Worm (Caenorhabditis elegans) whole organism, early embryonic: ENCODE results near the gene F47B8.5.
A peak's percentile ranks its signal among the peaks of the same experiment; 100 is the strongest.

Experiments used
- B0310.2 ChIP-seq: sonication (generic microtip); optimal IDR thresholded peaks from 2 replicates; lab custom pipeline; 2016; ENCODE audit warnings: mild to moderate bottlenecking, missing genetic modification characterization, missing compliant biosample characterization
- F13C5.2 ChIP-seq: sonication (generic microtip); optimal IDR thresholded peaks from 2 replicates; lab custom pipeline; 2017; ENCODE audit warnings: mild to moderate bottlenecking, missing genetic modification characterization, inconsistent platforms, missing compliant biosample characterization
- aly-1 ChIP-seq: sonication (generic microtip); optimal IDR thresholded peaks from 2 replicates; lab custom pipeline; 2016; ENCODE audit warnings: missing genetic modification characterization, missing compliant biosample characterization
- ama-1 ChIP-seq: fragments of 150-350 bp; optimal IDR thresholded peaks from 2 replicates; lab custom pipeline; 2014
- ceh-13 ChIP-seq: fragments of 200-800 bp; sonication (Bioruptor generic); optimal IDR thresholded peaks from 2 replicates; lab custom pipeline; 2018; ENCODE audit warnings: mild to moderate bottlenecking, missing genetic modification characterization, missing compliant biosample characterization
- ceh-36 ChIP-seq: sonication (generic microtip); optimal IDR thresholded peaks from 2 replicates; lab custom pipeline; 2016; ENCODE audit warnings: missing genetic modification characterization, inconsistent platforms, missing compliant biosample characterization
- ets-7 ChIP-seq: sonication (generic microtip); optimal IDR thresholded peaks from 2 replicates; lab custom pipeline; 2016; ENCODE audit warnings: missing genotype, missing genetic modification characterization, missing compliant biosample characterization
- flt-1 ChIP-seq: fragments of 200-800 bp; sonication (Bioruptor generic); IDR thresholded peaks from 2 replicates; pipeline ENCODE4 v1.3.6; 2022; ENCODE audit warnings: missing genetic modification characterization, missing compliant biosample characterization
- hmbx-1 ChIP-seq: sonication (generic microtip); optimal IDR thresholded peaks from 2 replicates; lab custom pipeline; 2016; ENCODE audit warnings: mild to moderate bottlenecking, missing genetic modification characterization, missing compliant biosample characterization
- hmg-4 ChIP-seq: fragments of 200-800 bp; sonication (Bioruptor generic); optimal IDR thresholded peaks from 2 replicates; lab custom pipeline; 2018; ENCODE audit warnings: mild to moderate bottlenecking, missing genetic modification characterization, missing compliant biosample characterization
- hnd-1 ChIP-seq: sonication (generic microtip); optimal IDR thresholded peaks from 2 replicates; lab custom pipeline; 2016; ENCODE audit warnings: missing genetic modification characterization, missing compliant biosample characterization
- pes-1 ChIP-seq: fragments of 200-800 bp; sonication (Bioruptor generic); IDR thresholded peaks from 2 replicates; pipeline ENCODE4 v1.3.6; 2022; ENCODE audit warnings: missing genetic modification reagents, missing genetic modification characterization, missing compliant biosample characterization
- scrt-1 ChIP-seq: fragments of 200-800 bp; sonication (Bioruptor generic); IDR thresholded peaks from 2 replicates; pipeline ENCODE4 v1.3.6; 2022; ENCODE audit warnings: missing genetic modification characterization, missing compliant biosample characterization
- sea-1 ChIP-seq: fragments of 200-800 bp; sonication (Bioruptor generic); conservative IDR thresholded peaks from 2 replicates; pipeline ENCODE4 v1.3.6; 2022; ENCODE audit warnings: missing genetic modification characterization, missing compliant biosample characterization
- tbx-11 ChIP-seq: fragments of 200-800 bp; sonication (Bioruptor generic); IDR thresholded peaks from 2 replicates; pipeline ENCODE4 v1.3.6; 2022; ENCODE audit warnings: missing genetic modification characterization, missing compliant biosample characterization
- tbx-37 ChIP-seq: fragments of 200-800 bp; sonication (Bioruptor generic); conservative IDR thresholded peaks from 2 replicates; pipeline ENCODE4 v1.3.6; 2022; ENCODE audit warnings: missing genetic modification reagents, missing genetic modification characterization, missing compliant biosample characterization
- tra-4 ChIP-seq: sonication (generic microtip); optimal IDR thresholded peaks from 2 replicates; lab custom pipeline; 2017; ENCODE audit warnings: missing genetic modification characterization, missing compliant biosample characterization

Gene F47B8.5

DNA sequence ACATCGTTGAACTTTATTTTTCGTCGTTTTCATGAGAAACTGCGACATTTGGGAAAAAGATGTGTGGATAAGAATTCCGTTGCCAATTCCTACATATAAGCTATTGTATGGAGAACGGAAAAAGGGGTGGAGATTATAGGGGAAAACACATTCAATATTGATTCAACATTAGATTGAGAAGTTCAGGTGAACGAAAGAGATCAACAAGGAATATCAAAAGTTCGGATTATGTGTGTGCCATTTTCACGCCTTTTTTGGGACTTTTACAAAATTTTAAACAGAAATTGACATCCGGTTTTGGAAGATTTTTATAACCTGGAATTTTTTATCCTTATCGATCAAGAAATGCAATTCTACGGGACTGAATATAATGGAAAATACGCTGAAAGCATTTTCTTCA is at the start of gene F47B8.5:
F47B8.5 (minus strand) TSS at position 101 of the 400 bp plus-strand sequence.
- TF ChIP-seq ceh-36 (no peak), scrt-1 (GFP tag; lab: Robert Waterston, UW) (no peak), tbx-11 (no peak), tra-4 (tag; lab: Kevin White, UChicago) (no peak), hmbx-1 (tag; lab: Kevin White, UChicago) (no peak), ets-7 (tag; lab: Kevin White, UChicago) (no peak)

DNA sequence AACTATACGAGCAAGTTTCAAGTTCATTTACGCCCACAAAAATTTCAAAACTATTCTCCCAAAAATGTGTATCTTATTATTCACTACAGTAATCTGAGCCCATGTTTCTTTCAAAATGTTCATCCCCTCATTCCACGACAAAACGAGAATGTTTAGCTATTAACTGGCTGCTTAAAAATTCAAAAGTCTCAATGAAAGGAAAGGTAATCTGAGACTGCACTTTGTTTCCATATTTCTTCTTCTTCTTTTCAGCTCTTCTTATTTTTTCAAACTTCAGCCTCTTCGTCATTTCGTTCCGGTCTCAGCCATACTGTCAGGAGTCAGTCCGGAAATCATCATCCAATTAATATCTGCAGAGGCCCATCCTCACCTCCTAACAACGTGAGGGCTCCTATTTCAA is 45.1 kb upstream of the F47B8.5 start, which contains the start of gene unc-39:
unc-39 (plus strand) TSS at position 301 of the 400 bp plus-strand sequence.
- TF ChIP-seq pes-1 (GFP tag; lab: Robert Waterston, UW): no peak
- no peak for TF ChIP-seq tbx-11
- no peak for TF ChIP-seq F13C5.2 (tag; lab: Kevin White, UChicago)
- TF ChIP-seq ets-7 (tag; lab: Kevin White, UChicago): no peak
- no peak for TF ChIP-seq tbx-37 (GFP tag; lab: Robert Waterston, UW)
- TF ChIP-seq hmbx-1 (tag; lab: Kevin White, UChicago): no peak
- no peak for TF ChIP-seq hmg-4 (GFP tag; lab: Kevin White, UChicago)
- TF ChIP-seq B0310.2 (tag; lab: Kevin White, UChicago): no peak
- TF ChIP-seq flt-1 (GFP tag; lab: Robert Waterston, UW): no peak
- TF ChIP-seq hnd-1 (tag; lab: Kevin White, UChicago): no peak

- TF ChIP-seq ceh-13: no peak
- TF ChIP-seq scrt-1 (GFP tag; lab: Robert Waterston, UW): no peak
- TF ChIP-seq flt-1 (GFP tag; lab: Robert Waterston, UW): no peak
- no peak for TF ChIP-seq hmbx-1 (tag; lab: Kevin White, UChicago)
- TF ChIP-seq hnd-1 (tag; lab: Kevin White, UChicago): no peak
- no peak for TF ChIP-seq F13C5.2 (tag; lab: Kevin White, UChicago)
- no peak for TF ChIP-seq tbx-11
- TF ChIP-seq ama-1 (lab: Kevin White, UChicago): no peak
- no peak for TF ChIP-seq sea-1 (GFP tag; lab: Robert Waterston, UW)
- no peak for TF ChIP-seq hmg-4 (GFP tag; lab: Kevin White, UChicago)
- no peak for TF ChIP-seq ceh-36
Measured at ce11 chrV:14369412-14369811, 41.7 kb upstream of the F47B8.5 start.

- TF ChIP-seq hmg-4 (GFP tag; lab: Kevin White, UChicago) (no peak), sea-1 (GFP tag; lab: Robert Waterston, UW) (no peak), hmbx-1 (tag; lab: Kevin White, UChicago) (no peak), tra-4 (tag; lab: Kevin White, UChicago) (no peak), ceh-36 (no peak), ceh-13 (no peak), tbx-11 (no peak), ets-7 (tag; lab: Kevin White, UChicago) (no peak), pes-1 (GFP tag; lab: Robert Waterston, UW) (no peak), B0310.2 (tag; lab: Kevin White, UChicago) (no peak), flt-1 (GFP tag; lab: Robert Waterston, UW) (no peak), F13C5.2 (tag; lab: Kevin White, UChicago) (no peak), aly-1 (no peak)
Measured at ce11 chrV:14368272-14369052, 40.8 kb upstream of the F47B8.5 start.

- TF ChIP-seq ama-1 (lab: Kevin White, UChicago) (no peak), aly-1 (peak; percentile 16), hmg-4 (GFP tag; lab: Kevin White, UChicago) (no peak), tbx-11 (no peak)
Measured at ce11 chrV:14366487-14366962, 38.8 kb upstream of the F47B8.5 start.

DNA sequence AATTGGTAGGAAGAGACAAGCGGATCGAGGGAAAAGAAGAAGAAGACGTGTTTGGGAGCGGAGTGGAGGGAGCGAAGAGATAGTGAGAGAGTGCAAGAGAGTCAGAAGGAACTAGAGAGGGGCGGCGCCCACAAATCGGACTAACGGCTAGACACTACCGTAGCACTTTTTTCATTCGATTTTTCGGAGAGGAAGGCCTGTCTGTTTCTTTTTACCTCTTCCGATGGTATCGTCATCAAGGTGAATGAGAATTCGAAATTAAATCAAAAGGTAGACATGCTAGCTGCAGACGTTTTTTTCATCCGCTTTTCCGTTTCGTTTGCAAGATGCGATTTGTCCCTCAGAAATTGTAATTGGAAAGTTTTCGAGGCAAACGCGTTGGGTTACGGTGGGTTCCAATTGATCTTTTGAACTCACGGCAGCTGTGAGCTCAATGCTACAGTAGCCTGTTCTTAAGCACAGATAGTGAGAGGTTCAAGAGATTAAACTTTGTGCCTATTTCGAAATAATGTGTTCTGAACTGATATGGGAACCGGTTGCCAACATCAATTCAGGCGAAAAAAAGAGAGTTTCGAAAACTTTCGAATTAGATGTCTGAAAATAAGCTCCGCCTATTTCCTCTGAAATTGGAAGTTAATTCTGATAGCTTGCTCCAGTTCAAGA is 37.0 kb upstream of the F47B8.5 start:
- TF ChIP-seq ets-7 (tag; lab: Kevin White, UChicago): no peak

ce11 chrV:14361973-14362372 is 34.3 kb upstream of the F47B8.5 start:
- TF ChIP-seq F13C5.2 (tag; lab: Kevin White, UChicago): no peak
- no peak for TF ChIP-seq ets-7 (tag; lab: Kevin White, UChicago)
- no peak for TF ChIP-seq aly-1
- TF ChIP-seq tra-4 (tag; lab: Kevin White, UChicago): no peak
- no peak for TF ChIP-seq B0310.2 (tag; lab: Kevin White, UChicago)
- TF ChIP-seq tbx-37 (GFP tag; lab: Robert Waterston, UW): no peak
- TF ChIP-seq hmg-4 (GFP tag; lab: Kevin White, UChicago): no peak
- no peak for TF ChIP-seq hmbx-1 (tag; lab: Kevin White, UChicago)
- no peak for TF ChIP-seq scrt-1 (GFP tag; lab: Robert Waterston, UW)
- no peak for TF ChIP-seq ama-1 (lab: Kevin White, UChicago)
- no peak for TF ChIP-seq ceh-13
- no peak for TF ChIP-seq flt-1 (GFP tag; lab: Robert Waterston, UW)
- TF ChIP-seq tbx-11: no peak
- TF ChIP-seq pes-1 (GFP tag; lab: Robert Waterston, UW): no peak
- no peak for TF ChIP-seq sea-1 (GFP tag; lab: Robert Waterston, UW)
- TF ChIP-seq hnd-1 (tag; lab: Kevin White, UChicago): no peak
- no peak for TF ChIP-seq ceh-36
